Worm (Caenorhabditis elegans) whole organism, L1 larva: Measurements from ENCODE around the gene lrch-1.

Experiments
- C04F5.9 ChIP-seq: sonication (generic microtip); optimal IDR thresholded peaks from 2 replicates; lab custom pipeline; 2016; ENCODE audit warnings: missing genetic modification characterization, missing compliant biosample characterization
- C16A3.4 ChIP-seq: fragments of 150-350 bp; optimal IDR thresholded peaks from 2 replicates; lab custom pipeline; 2014; ENCODE audit warnings: missing biosample characterization, missing genetic modification characterization
- alr-1 ChIP-seq: fragments of 200-800 bp; sonication (Bioruptor generic); optimal IDR thresholded peaks from 2 replicates; lab custom pipeline; 2018; ENCODE audit warnings: borderline replicate concordance, mild to moderate bottlenecking, missing genetic modification characterization, missing compliant biosample characterization
- ama-1 ChIP-seq: fragments of 150-350 bp; optimal IDR thresholded peaks from 2 replicates; lab custom pipeline; 2014
- ceh-82 ChIP-seq, 3 experiments: fragments of 150-350 bp in 1 of 3; sonication (generic microtip) in 2 of 3; optimal IDR thresholded peaks; 2 replicates each; lab custom pipeline; 2014 to 2017; ENCODE audit warnings: missing biosample characterization in 3 of 3, missing genetic modification characterization in 3 of 3
- ceh-88 ChIP-seq: fragments of 200-800 bp; sonication (Bioruptor generic); IDR thresholded peaks from 2 replicates; pipeline ENCODE4 v1.3.6; 2022; ENCODE audit warnings: missing genetic modification characterization, missing compliant biosample characterization
- ceh-90 ChIP-seq: sonication (generic microtip); optimal IDR thresholded peaks from 2 replicates; lab custom pipeline; 2016; ENCODE audit warnings: missing genetic modification characterization, missing compliant biosample characterization
- ces-1 ChIP-seq: fragments of 150-350 bp; optimal IDR thresholded peaks from 2 replicates; lab custom pipeline; 2014; ENCODE audit warnings: missing biosample characterization, missing genetic modification reagents, missing genetic modification characterization
- dpl-1 ChIP-seq, 3 experiments: fragments of 150-350 bp in 2 of 3; sonication (generic microtip) in 1 of 3; optimal IDR thresholded peaks; 2 replicates each; lab custom pipeline; 2014 to 2017; ENCODE audit warnings: missing biosample characterization in 3 of 3, missing genetic modification characterization in 3 of 3, missing genetic modification reagents in 3 of 3
- dsc-1 ChIP-seq: sonication (generic microtip); optimal IDR thresholded peaks from 2 replicates; lab custom pipeline; 2016; ENCODE audit warnings: mild to moderate bottlenecking, missing genetic modification characterization, missing compliant biosample characterization
- efl-1 ChIP-seq, 4 experiments: fragments of 150-350 bp; optimal IDR thresholded peaks in 3 of 4; peaks in 1 of 4; 1 replicate in 1 of 4; 2 replicates in 3 of 4; lab custom pipeline; 2014; ENCODE audit warnings: missing biosample characterization in 2 of 4, missing genetic modification characterization in 2 of 4, missing genetic modification reagents in 2 of 4
- efl-3 ChIP-seq: fragments of 200-800 bp; sonication (Bioruptor generic); optimal IDR thresholded peaks from 2 replicates; lab custom pipeline; 2018; ENCODE audit warnings: mild to moderate bottlenecking, missing genetic modification characterization, missing compliant biosample characterization
- egl-27 ChIP-seq, 2 experiments: fragments of 150-350 bp in 1 of 2; sonication (generic microtip); optimal IDR thresholded peaks; 3 replicates each; lab custom pipeline; 2017 to 2018; ENCODE audit warnings: missing biosample characterization in 2 of 2, missing genetic modification characterization in 2 of 2, missing genetic modification reagents in 2 of 2
- elt-2 ChIP-seq: sonication (generic microtip); optimal IDR thresholded peaks from 2 replicates; lab custom pipeline; 2016; ENCODE audit warnings: missing genetic modification characterization, mild to moderate bottlenecking, inconsistent platforms, missing compliant biosample characterization, missing genetic modification reagents
- elt-3 ChIP-seq, 6 experiments: fragments of 150-350 bp in 1 of 6; sonication (generic microtip); optimal IDR thresholded peaks; 2 replicates each; lab custom pipeline; 2017 to 2018; ENCODE audit warnings: missing biosample characterization in 6 of 6, missing genetic modification characterization in 6 of 6, inconsistent platforms in 1 of 6
- fkh-10 ChIP-seq: sonication (generic microtip); optimal IDR thresholded peaks from 2 replicates; lab custom pipeline; 2017; ENCODE audit warnings: missing biosample characterization, missing genetic modification reagents, missing genetic modification characterization
- fkh-4 ChIP-seq: sonication (generic microtip); optimal IDR thresholded peaks from 2 replicates; lab custom pipeline; 2016; ENCODE audit warnings: missing compliant biosample characterization, missing genetic modification characterization, borderline replicate concordance
- fos-1 ChIP-seq: fragments of 150-350 bp; optimal IDR thresholded peaks from 2 replicates; lab custom pipeline; 2014; ENCODE audit warnings: missing biosample characterization, missing genetic modification characterization
- hlh-4 ChIP-seq: sonication (generic microtip); optimal IDR thresholded peaks from 2 replicates; lab custom pipeline; 2016; ENCODE audit warnings: mild to moderate bottlenecking, missing genetic modification characterization, missing compliant biosample characterization
- irx-1 ChIP-seq: sonication (generic microtip); optimal IDR thresholded peaks from 2 replicates; lab custom pipeline; 2016; ENCODE audit warnings: missing genetic modification characterization, missing compliant biosample characterization
- jun-1 ChIP-seq: fragments of 150-350 bp; optimal IDR thresholded peaks from 2 replicates; lab custom pipeline; 2014; ENCODE audit warnings: missing biosample characterization, missing genetic modification reagents, missing genetic modification characterization
- lin-14 ChIP-seq: fragments of 200-800 bp; sonication (Bioruptor generic); optimal IDR thresholded peaks from 2 replicates; lab custom pipeline; 2018; ENCODE audit warnings: mild to moderate bottlenecking, missing genetic modification characterization, moderate library complexity, missing compliant biosample characterization
- lin-15B ChIP-seq: fragments of 150-350 bp; sonication (generic microtip); optimal IDR thresholded peaks from 3 replicates; lab custom pipeline; 2014; ENCODE audit warnings: missing biosample characterization, missing genetic modification characterization
- lin-35 ChIP-seq, 2 experiments: fragments of 150-350 bp; optimal IDR thresholded peaks; 2 replicates each; lab custom pipeline; 2014; ENCODE audit warnings: missing biosample characterization in 2 of 2, missing genetic modification characterization in 2 of 2, missing genetic modification reagents in 2 of 2
- lir-3 ChIP-seq: sonication (generic microtip); optimal IDR thresholded peaks from 2 replicates; lab custom pipeline; 2016; ENCODE audit warnings: mild to moderate bottlenecking, missing genetic modification characterization, moderate library complexity, missing compliant biosample characterization; ENCODE audit not compliant: poor library complexity
- lsy-2 ChIP-seq, 2 experiments: fragments of 150-350 bp; optimal IDR thresholded peaks; 2 replicates each; lab custom pipeline; 2014; ENCODE audit warnings: missing biosample characterization in 2 of 2, missing genetic modification characterization in 2 of 2
- mdl-1 ChIP-seq, 2 experiments: fragments of 150-350 bp; optimal IDR thresholded peaks; 2 replicates each; lab custom pipeline; 2014 to 2017; ENCODE audit warnings: missing biosample characterization in 2 of 2, missing genetic modification characterization in 2 of 2, inconsistent platforms in 1 of 2
- mef-2 ChIP-seq: fragments of 150-350 bp; optimal IDR thresholded peaks from 2 replicates; lab custom pipeline; 2014; ENCODE audit warnings: missing biosample characterization, missing genetic modification characterization
- mep-1 ChIP-seq: fragments of 150-350 bp; optimal IDR thresholded peaks from 2 replicates; lab custom pipeline; 2014; ENCODE audit warnings: missing biosample characterization, missing genetic modification characterization
- nhr-19 ChIP-seq: fragments of 200-800 bp; sonication (Bioruptor generic); conservative IDR thresholded peaks from 2 replicates; pipeline ENCODE4 v1.3.6; 2022; ENCODE audit warnings: missing genetic modification characterization, missing compliant biosample characterization
- nhr-20 ChIP-seq: sonication (generic microtip); optimal IDR thresholded peaks from 2 replicates; lab custom pipeline; 2016; ENCODE audit warnings: mild to moderate bottlenecking, missing genetic modification characterization, missing compliant biosample characterization
- nhr-237 ChIP-seq: fragments of 150-350 bp; optimal IDR thresholded peaks from 2 replicates; lab custom pipeline; 2014; ENCODE audit warnings: missing biosample characterization, missing genetic modification characterization
- nhr-28 ChIP-seq: fragments of 150-350 bp; optimal IDR thresholded peaks from 2 replicates; lab custom pipeline; 2014; ENCODE audit warnings: missing biosample characterization, missing genetic modification characterization
- nhr-71 ChIP-seq: sonication (generic microtip); optimal IDR thresholded peaks from 2 replicates; lab custom pipeline; 2016; ENCODE audit warnings: mild to moderate bottlenecking, missing genetic modification characterization, moderate library complexity, missing compliant biosample characterization
- nhr-84 ChIP-seq: sonication (generic microtip); optimal IDR thresholded peaks from 2 replicates; lab custom pipeline; 2017; ENCODE audit warnings: missing biosample characterization, missing genetic modification characterization
- nhr-90 ChIP-seq: sonication (generic microtip); optimal IDR thresholded peaks from 2 replicates; lab custom pipeline; 2016; ENCODE audit warnings: mild to moderate bottlenecking, missing genetic modification characterization, missing compliant biosample characterization; ENCODE audit not compliant: poor library complexity
- pqm-1 ChIP-seq: sonication (generic microtip); optimal IDR thresholded peaks from 3 replicates; lab custom pipeline; 2017; ENCODE audit warnings: missing biosample characterization, missing genetic modification characterization
- rnt-1 ChIP-seq: sonication (generic microtip); optimal IDR thresholded peaks from 2 replicates; lab custom pipeline; 2016; ENCODE audit warnings: mild to moderate bottlenecking, missing genetic modification characterization, moderate library complexity, missing compliant biosample characterization
- skn-1 ChIP-seq: fragments of 150-350 bp; optimal IDR thresholded peaks from 2 replicates; lab custom pipeline; 2014; ENCODE audit warnings: missing biosample characterization, missing genetic modification characterization
- snu-23 ChIP-seq: sonication (generic microtip); optimal IDR thresholded peaks from 2 replicates; lab custom pipeline; 2016; ENCODE audit warnings: missing genetic modification characterization, missing compliant biosample characterization
- sox-4 ChIP-seq: sonication (generic microtip); optimal IDR thresholded peaks from 2 replicates; lab custom pipeline; 2016; ENCODE audit warnings: missing genetic modification characterization, missing compliant biosample characterization
- sup-37 ChIP-seq: fragments of 200-800 bp; sonication (Bioruptor generic); optimal IDR thresholded peaks from 2 replicates; lab custom pipeline; 2018; ENCODE audit warnings: mild to moderate bottlenecking, missing genetic modification characterization, missing compliant biosample characterization
- swsn-7 ChIP-seq: sonication (generic microtip); optimal IDR thresholded peaks from 2 replicates; lab custom pipeline; 2016; ENCODE audit warnings: missing genetic modification characterization, missing compliant biosample characterization
- tbx-2 ChIP-seq: sonication (generic microtip); optimal IDR thresholded peaks from 2 replicates; lab custom pipeline; 2016; ENCODE audit warnings: missing genetic modification characterization, missing compliant biosample characterization
- unc-62 ChIP-seq: fragments of 150-350 bp; optimal IDR thresholded peaks from 2 replicates; lab custom pipeline; 2014; ENCODE audit warnings: missing biosample characterization, missing genetic modification reagents, missing genetic modification characterization
- unc-86 ChIP-seq: sonication (generic microtip); optimal IDR thresholded peaks from 2 replicates; lab custom pipeline; 2016; ENCODE audit warnings: missing genetic modification characterization, missing compliant biosample characterization
- xbp-1 ChIP-seq: sonication (generic microtip); optimal IDR thresholded peaks from 2 replicates; lab custom pipeline; 2016; ENCODE audit warnings: missing genetic modification characterization, missing compliant biosample characterization
- zip-4 ChIP-seq: fragments of 200-800 bp; sonication (Bioruptor generic); optimal IDR thresholded peaks from 2 replicates; lab custom pipeline; 2018; ENCODE audit warnings: mild to moderate bottlenecking, missing genetic modification characterization, moderate library complexity, missing compliant biosample characterization

lrch-1 gene

DNA sequence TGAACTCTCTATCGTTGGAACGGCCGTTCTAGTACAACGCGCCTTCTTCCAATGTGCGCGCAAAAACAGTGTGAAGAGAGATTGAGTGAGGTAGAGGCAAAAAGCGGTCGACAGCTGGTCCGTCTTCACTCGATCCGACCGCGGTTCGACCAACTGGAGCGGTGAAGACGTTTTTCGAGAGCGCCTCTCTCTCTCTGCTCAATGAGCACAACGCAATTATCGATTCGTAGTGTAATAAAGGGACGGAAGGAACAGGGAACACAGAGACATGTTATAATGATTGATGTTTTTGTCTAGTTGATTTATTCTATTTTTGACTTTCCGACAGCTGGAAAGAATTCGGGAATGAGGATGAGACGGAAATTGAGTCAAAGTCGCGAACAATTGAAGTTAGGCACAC is 8.4 kb upstream of the lrch-1 start:
- peak; percentile 41 for TF ChIP-seq lin-14 (GFP tag; lab: Kevin White, UChicago)
- TF ChIP-seq rnt-1 (tag; lab: Kevin White, UChicago), result peak; percentile 22
- TF ChIP-seq unc-86, result no peak

DNA sequence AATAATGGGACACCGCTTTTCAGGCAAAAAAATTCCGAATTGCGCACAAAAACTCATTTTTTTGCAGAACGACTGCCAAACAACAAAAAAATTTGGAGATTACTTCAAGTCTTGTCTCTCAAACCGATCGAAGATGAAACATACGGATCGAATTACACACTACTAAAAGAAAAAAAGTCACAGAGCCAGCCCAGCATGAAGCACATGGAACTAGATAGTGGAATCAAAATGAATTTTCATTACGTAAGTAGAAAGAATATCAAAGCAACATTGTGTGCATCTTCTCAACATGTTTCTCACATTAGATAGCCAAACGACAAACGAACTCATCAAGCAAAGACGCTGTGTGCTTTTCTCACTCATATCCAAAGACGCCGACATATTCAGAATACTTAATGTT is 4.6 kb upstream of the lrch-1 start:
- no peak for TF ChIP-seq ceh-90
- peak; percentile 96 for TF ChIP-seq dsc-1
- TF ChIP-seq elt-2, result no peak
- no peak for TF ChIP-seq nhr-84 (tag; lab: Kevin White, UChicago)
- TF ChIP-seq fkh-4 (tag; lab: Kevin White, UChicago), result peak; percentile 61

DNA sequence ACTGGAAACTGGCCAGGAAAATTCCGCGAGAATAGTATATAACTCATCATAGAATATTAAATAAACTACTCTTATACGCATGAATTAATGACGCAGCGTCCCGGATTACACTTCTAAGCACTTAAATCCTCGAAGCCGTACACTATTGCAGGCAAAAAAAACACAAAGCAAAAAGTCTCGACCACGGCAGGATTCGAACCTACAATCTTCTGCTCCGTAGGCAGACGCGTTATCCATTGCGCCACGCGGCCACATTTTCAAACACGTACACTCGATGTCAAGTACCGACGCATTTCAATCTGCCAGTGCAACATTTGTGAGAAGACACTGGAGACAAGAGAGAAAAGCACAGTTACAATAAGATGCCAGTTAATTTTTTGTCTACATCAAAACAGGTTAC is 3.4 kb upstream of the lrch-1 start:
- TF ChIP-seq nhr-90 (tag; lab: Kevin White, UChicago) (peak; percentile 67), ceh-88 (GFP tag; lab: Robert Waterston, UW) (peak; percentile 42; the same call in 1 of the 2 replicates), jun-1 (tag; lab: Kevin White, UChicago) (peak; percentile 23), unc-86 (peak; percentile 45), elt-3 (tag; optimal IDR thresholded peaks at IDR 0.05; lab: Kevin White, UChicago) (peak in 1 of 6 experiments; percentile 58), sup-37 (no peak), zip-4 (GFP tag; lab: Kevin White, UChicago) (no peak), lin-15B (tag; lab: Kevin White, UChicago) (no peak), xbp-1 (tag; lab: Kevin White, UChicago) (peak; percentile 64), lir-3 (tag; lab: Kevin White, UChicago) (peak; percentile 23), unc-62 (GFP tag; lab: Kevin White, UChicago) (no peak), hlh-4 (tag; lab: Kevin White, UChicago) (no peak), alr-1 (tag; lab: Kevin White, UChicago) (no peak), nhr-71 (tag; lab: Kevin White, UChicago) (peak; percentile 72), fkh-10 (GFP tag; lab: Kevin White, UChicago) (no peak), sox-4 (no peak), tbx-2 (tag; lab: Kevin White, UChicago) (peak; percentile 55), irx-1 (tag; lab: Kevin White, UChicago) (peak; percentile 52), nhr-28 (no peak), ama-1 (lab: Kevin White, UChicago) (no peak), C04F5.9 (tag; lab: Kevin White, UChicago) (no peak), dpl-1 (GFP tag; optimal IDR thresholded peaks at IDR 0.05; lab: Kevin White, UChicago) (no peak), lsy-2 (tag; optimal IDR thresholded peaks at IDR 0.05; lab: Kevin White, UChicago) (peak in 1 of 2 experiments; percentile 48), pqm-1 (no peak), C16A3.4 (tag; lab: Kevin White, UChicago) (peak; percentile 69), nhr-20 (peak; percentile 65), nhr-19 (GFP tag; lab: Robert Waterston, UW) (peak; percentile 72), ces-1 (GFP tag; lab: Kevin White, UChicago) (no peak), mep-1 (tag; lab: Kevin White, UChicago) (peak; percentile 56), efl-3 (no peak), swsn-7 (tag; lab: Kevin White, UChicago) (peak; percentile 50), mdl-1 (tag; optimal IDR thresholded peaks at IDR 0.05; lab: Kevin White, UChicago) (peak in 1 of 2 experiments; percentile 52), efl-1 (optimal IDR thresholded peaks at IDR 0.05; lab: Kevin White, UChicago) (peak in 1 of 2 experiments; percentile 14), efl-1 (GFP tag; optimal IDR thresholded peaks at IDR 0.05 in 1 of 2; lab: Kevin White, UChicago) (peak in 1 of 2 experiments; percentile 91), nhr-237 (no peak), skn-1 (tag; lab: Kevin White, UChicago) (peak; percentile 23), rnt-1 (tag; lab: Kevin White, UChicago) (peak; percentile 77), snu-23 (GFP tag; lab: Kevin White, UChicago) (peak; percentile 76), dsc-1 (peak; percentile 72), ceh-82 (tag; optimal IDR thresholded peaks at IDR 0.05; lab: Kevin White, UChicago) (peak; percentile 24 to 55 (median 31)), lin-35 (GFP tag; optimal IDR thresholded peaks at IDR 0.05; lab: Kevin White, UChicago) (peak; percentile 9 to 68), fos-1 (tag; lab: Kevin White, UChicago) (peak; percentile 27), egl-27 (tag; optimal IDR thresholded peaks at IDR 0.05; lab: Kevin White, UChicago) (no peak), mef-2 (no peak)
